Worm (Caenorhabditis elegans) whole organism, L2 larva: ENCODE measurements around the gene sdn-1.

Experiments
- C34F6.9 ChIP-seq: fragments of 150-350 bp; optimal IDR thresholded peaks from 2 replicates; lab custom pipeline; 2014; ENCODE audit warnings: missing biosample characterization, missing genetic modification characterization
- F13H6.1 ChIP-seq: sonication (generic microtip); optimal IDR thresholded peaks from 2 replicates; lab custom pipeline; 2016; ENCODE audit warnings: missing genetic modification characterization, missing compliant biosample characterization
- R02D3.7 ChIP-seq: fragments of 150-350 bp; optimal IDR thresholded peaks from 2 replicates; lab custom pipeline; 2014; ENCODE audit warnings: missing biosample characterization, missing genetic modification characterization
- Y55F3AM.14 ChIP-seq: fragments of 200-800 bp; sonication (Bioruptor generic); optimal IDR thresholded peaks from 2 replicates; lab custom pipeline; 2018; ENCODE audit warnings: mild to moderate bottlenecking, missing genetic modification characterization, missing compliant biosample characterization
- ama-1 ChIP-seq: fragments of 150-350 bp; optimal IDR thresholded peaks from 2 replicates; lab custom pipeline; 2018; ENCODE audit warnings: inconsistent platforms
- blmp-1 ChIP-seq: sonication (generic microtip); optimal IDR thresholded peaks from 2 replicates; lab custom pipeline; 2017; ENCODE audit warnings: missing genetic modification characterization, mild to moderate bottlenecking, missing compliant biosample characterization, antibody characterized with exemption, moderate library complexity; ENCODE audit not compliant: insufficient read depth
- ceh-82 ChIP-seq: fragments of 150-350 bp; optimal IDR thresholded peaks from 2 replicates; lab custom pipeline; 2014; ENCODE audit warnings: missing biosample characterization, missing genetic modification characterization
- crh-2 ChIP-seq: sonication (generic microtip); optimal IDR thresholded peaks from 2 replicates; lab custom pipeline; 2017; ENCODE audit warnings: missing biosample characterization, missing genetic modification characterization
- egl-27 ChIP-seq: sonication (generic microtip); optimal IDR thresholded peaks from 3 replicates; lab custom pipeline; 2017; ENCODE audit warnings: missing biosample characterization, missing genetic modification reagents, missing genetic modification characterization
- fos-1 ChIP-seq: fragments of 150-350 bp; optimal IDR thresholded peaks from 2 replicates; lab custom pipeline; 2014; ENCODE audit warnings: missing biosample characterization, missing genetic modification characterization
- gmeb-1 ChIP-seq: fragments of 150-350 bp; optimal IDR thresholded peaks from 2 replicates; lab custom pipeline; 2014; ENCODE audit warnings: missing biosample characterization, missing genetic modification characterization
- lin-13 ChIP-seq: fragments of 150-350 bp; optimal IDR thresholded peaks from 2 replicates; lab custom pipeline; 2014; ENCODE audit warnings: missing biosample characterization, missing genetic modification reagents, missing genetic modification characterization
- lin-39 ChIP-seq: fragments of 150-350 bp; optimal IDR thresholded peaks from 2 replicates; lab custom pipeline; 2014; ENCODE audit warnings: missing biosample characterization, missing genetic modification reagents, missing genetic modification characterization
- lsy-2 ChIP-seq, 2 experiments: fragments of 150-350 bp in 1 of 2; sonication (generic microtip) in 1 of 2; optimal IDR thresholded peaks; 2 replicates each; lab custom pipeline; 2014 to 2017; ENCODE audit warnings: missing biosample characterization in 2 of 2, missing genetic modification characterization in 2 of 2
- mab-5 ChIP-seq: fragments of 150-350 bp; optimal IDR thresholded peaks from 2 replicates; lab custom pipeline; 2014; ENCODE audit warnings: missing biosample characterization, missing genetic modification characterization
- mbf-1 ChIP-seq: sonication (generic microtip); optimal IDR thresholded peaks from 2 replicates; lab custom pipeline; 2017; ENCODE audit warnings: missing biosample characterization, missing genetic modification characterization
- nhr-10 ChIP-seq: sonication (generic microtip); optimal IDR thresholded peaks from 2 replicates; lab custom pipeline; 2017; ENCODE audit warnings: missing biosample characterization, missing genetic modification characterization
- nhr-11 ChIP-seq: fragments of 150-350 bp; optimal IDR thresholded peaks from 2 replicates; lab custom pipeline; 2014; ENCODE audit warnings: missing biosample characterization, missing genetic modification characterization
- nhr-12 ChIP-seq: fragments of 150-350 bp; optimal IDR thresholded peaks from 2 replicates; lab custom pipeline; 2014; ENCODE audit warnings: missing biosample characterization, missing genetic modification characterization
- nhr-129 ChIP-seq: fragments of 150-350 bp; optimal IDR thresholded peaks from 2 replicates; lab custom pipeline; 2014; ENCODE audit warnings: missing biosample characterization, missing genetic modification characterization
- nhr-21 ChIP-seq: fragments of 150-350 bp; optimal IDR thresholded peaks from 2 replicates; lab custom pipeline; 2014; ENCODE audit warnings: missing biosample characterization, missing genetic modification characterization
- nhr-23 ChIP-seq: fragments of 150-350 bp; optimal IDR thresholded peaks from 2 replicates; lab custom pipeline; 2014; ENCODE audit warnings: missing biosample characterization, missing genetic modification reagents, missing genetic modification characterization
- nhr-6 ChIP-seq: fragments of 150-350 bp; optimal IDR thresholded peaks from 2 replicates; lab custom pipeline; 2014; ENCODE audit warnings: missing biosample characterization, missing genetic modification characterization
- nhr-77 ChIP-seq: fragments of 150-350 bp; optimal IDR thresholded peaks from 2 replicates; lab custom pipeline; 2014; ENCODE audit warnings: missing biosample characterization, missing genetic modification characterization
- sem-4 ChIP-seq: fragments of 150-350 bp; optimal IDR thresholded peaks from 2 replicates; lab custom pipeline; 2014; ENCODE audit warnings: missing biosample characterization, missing genetic modification reagents, missing genetic modification characterization
- skn-1 ChIP-seq: sonication (generic microtip); optimal IDR thresholded peaks from 2 replicates; lab custom pipeline; 2017; ENCODE audit warnings: missing biosample characterization, missing genetic modification characterization
- sma-3 ChIP-seq: sonication (generic microtip); optimal IDR thresholded peaks from 2 replicates; lab custom pipeline; 2016; ENCODE audit warnings: missing genetic modification reagents, missing genetic modification characterization, missing compliant biosample characterization
- sma-9 ChIP-seq, 2 experiments: fragments of 150-350 bp in 1 of 2; sonication (generic microtip) in 1 of 2; optimal IDR thresholded peaks; 2 replicates each; lab custom pipeline; 2014 to 2016; ENCODE audit warnings: missing genetic modification characterization in 2 of 2, mild to moderate bottlenecking in 1 of 2, missing biosample characterization in 1 of 2, missing compliant biosample characterization in 1 of 2, missing genetic modification reagents in 1 of 2, moderate library complexity in 1 of 2
- snpc-4 ChIP-seq: fragments of 150-350 bp; optimal IDR thresholded peaks from 2 replicates; lab custom pipeline; 2014; ENCODE audit warnings: missing biosample characterization, missing genetic modification characterization
- unc-39 ChIP-seq: fragments of 150-350 bp; optimal IDR thresholded peaks from 2 replicates; lab custom pipeline; 2014; ENCODE audit warnings: missing biosample characterization, missing genetic modification characterization
- unc-55 ChIP-seq: fragments of 150-350 bp; sonication (generic microtip); optimal IDR thresholded peaks from 3 replicates; lab custom pipeline; 2014; ENCODE audit warnings: missing biosample characterization, missing genetic modification reagents, missing genetic modification characterization
- unc-62 ChIP-seq: fragments of 150-350 bp; optimal IDR thresholded peaks from 2 replicates; lab custom pipeline; 2014; ENCODE audit warnings: missing biosample characterization, missing genetic modification reagents, missing genetic modification characterization
- zag-1 ChIP-seq: fragments of 150-350 bp; optimal IDR thresholded peaks from 2 replicates; lab custom pipeline; 2014; ENCODE audit warnings: missing biosample characterization, missing genetic modification characterization
- ztf-11 ChIP-seq: sonication (generic microtip); optimal IDR thresholded peaks from 2 replicates; lab custom pipeline; 2017; ENCODE audit warnings: missing biosample characterization, missing genetic modification characterization
- ztf-4 ChIP-seq: fragments of 150-350 bp; optimal IDR thresholded peaks from 2 replicates; lab custom pipeline; 2014; ENCODE audit warnings: missing biosample characterization, missing genetic modification characterization

The sdn-1 gene

ce11 chrX:10568385-10569149, 24.6 kb downstream of the sdn-1 start (continued):
- TF ChIP-seq gmeb-1 = peak; percentile 67
- TF ChIP-seq ztf-4 = peak; percentile 53
- TF ChIP-seq sem-4 (tag; lab: Kevin White, UChicago) = peak; percentile 92
- TF ChIP-seq lin-39 = peak; percentile 33

ce11 chrX:10566775-10567174, 26.4 kb downstream of the sdn-1 start:
- TF ChIP-seq lin-13 (GFP tag; lab: Kevin White, UChicago) = peak; percentile 9
- TF ChIP-seq F13H6.1 = peak; percentile 7
- TF ChIP-seq R02D3.7 (tag; lab: Kevin White, UChicago) = no peak
- TF ChIP-seq unc-55 (GFP tag; lab: Kevin White, UChicago) = peak; percentile 74
- no peak for TF ChIP-seq ama-1 (lab: Kevin White, UChicago)
- peak in 1 of 2 experiments; percentile 54 for TF ChIP-seq lsy-2 (tag; optimal IDR thresholded peaks at IDR 0.05; lab: Kevin White, UChicago)
- TF ChIP-seq fos-1 (tag; lab: Kevin White, UChicago) = peak; percentile 56
- TF ChIP-seq blmp-1 (tag; lab: Kevin White, UChicago) = peak; percentile 30
- no peak for TF ChIP-seq nhr-10
- TF ChIP-seq gmeb-1 = peak; percentile 48
- no peak for TF ChIP-seq unc-39 (tag; lab: Kevin White, UChicago)
- TF ChIP-seq crh-2 (tag; lab: Kevin White, UChicago) = peak; percentile 56
- TF ChIP-seq ceh-82 (tag; lab: Kevin White, UChicago) = no peak
- TF ChIP-seq nhr-12 (tag; lab: Kevin White, UChicago) = no peak
- no peak for TF ChIP-seq nhr-77 (tag; lab: Kevin White, UChicago)
- TF ChIP-seq sma-9 (GFP tag; optimal IDR thresholded peaks at IDR 0.05; lab: Kevin White, UChicago) = peak; percentile 37
- TF ChIP-seq sma-9 (tag; optimal IDR thresholded peaks at IDR 0.05; lab: Kevin White, UChicago) = no peak
- TF ChIP-seq nhr-129 = peak; percentile 24
- peak; percentile 33 for TF ChIP-seq C34F6.9
- no peak for TF ChIP-seq ztf-11 (tag; lab: Kevin White, UChicago)
- TF ChIP-seq, all 48 proteins: peak for 11

- TF ChIP-seq skn-1 (no peak), nhr-10 (no peak), nhr-21 (no peak), crh-2 (tag; lab: Kevin White, UChicago) (no peak), nhr-23 (tag; lab: Kevin White, UChicago) (no peak), zag-1 (tag; lab: Kevin White, UChicago) (no peak), nhr-11 (tag; lab: Kevin White, UChicago) (no peak), mab-5 (tag; lab: Kevin White, UChicago) (no peak), egl-27 (tag; lab: Kevin White, UChicago) (no peak), nhr-77 (tag; lab: Kevin White, UChicago) (no peak), F13H6.1 (no peak), sma-3 (GFP tag; lab: Kevin White, UChicago) (no peak), mbf-1 (tag; lab: Kevin White, UChicago) (no peak), gmeb-1 (no peak), unc-62 (no peak), sma-9 (GFP tag; optimal IDR thresholded peaks at IDR 0.05; lab: Kevin White, UChicago) (no peak), sma-9 (tag; optimal IDR thresholded peaks at IDR 0.05; lab: Kevin White, UChicago) (no peak), Y55F3AM.14 (no peak), lin-39 (no peak), ama-1 (lab: Kevin White, UChicago) (no peak)
Measured at ce11 chrX:10559203-10559602, 33.9 kb downstream of the sdn-1 start, which contains the start of gene F59F5.7. F59F5.7 (plus strand) TSS chrX:10559503.

- no peak for TF ChIP-seq snpc-4 (tag; lab: Kevin White, UChicago)
- TF ChIP-seq sma-3 (GFP tag; lab: Kevin White, UChicago) = no peak
- no peak for TF ChIP-seq unc-55 (GFP tag; lab: Kevin White, UChicago)
- TF ChIP-seq nhr-6 = no peak
- no peak for TF ChIP-seq ztf-4
- no peak for TF ChIP-seq lin-13 (GFP tag; lab: Kevin White, UChicago)
- no peak for TF ChIP-seq egl-27 (tag; lab: Kevin White, UChicago)
- TF ChIP-seq nhr-77 (tag; lab: Kevin White, UChicago) = no peak
Measured at ce11 chrX:10556764-10557163, 36.4 kb downstream of the sdn-1 start.
